Fruit fly (Drosophila melanogaster): ENCODE results near the gene CG17712.

CG17712 gene

dm6 chr2L:1733155-1733813 lies 18.6 kb downstream of the CG17712 start:
- no peak for TF ChIP-seq Mnt (GFP tag; optimal IDR thresholded peaks at IDR 0.05)
- TF ChIP-seq cic (GFP tag; optimal IDR thresholded peaks at IDR 0.05), result no peak
- TF ChIP-seq Hr96 (GFP tag; optimal IDR thresholded peaks at IDR 0.05), result no peak
- no peak for TF ChIP-seq cnc (optimal IDR thresholded peaks at IDR 0.05)
- TF ChIP-seq tj (GFP tag; optimal IDR thresholded peaks at IDR 0.05), result no peak
- no peak for TF ChIP-seq Clk (GFP tag; optimal IDR thresholded peaks at IDR 0.05)
- TF ChIP-seq CG7101 (tag; optimal IDR thresholded peaks at IDR 0.05), result no peak
- TF ChIP-seq CG1620 (GFP tag; optimal IDR thresholded peaks at IDR 0.05), result no peak

- peak; percentile 49 for TF ChIP-seq CG7101 (tag; optimal IDR thresholded peaks at IDR 0.05)
- TF ChIP-seq kay (GFP tag; ENCODE audit: borderline replicate concordance), result no peak
- no peak for TF ChIP-seq toe (GFP tag; optimal IDR thresholded peaks at IDR 0.05)
- no peak for TF ChIP-seq CG5204 (GFP tag; optimal IDR thresholded peaks at IDR 0.05)
- TF ChIP-seq CG1620 (GFP tag; optimal IDR thresholded peaks at IDR 0.05), result no peak
- TF ChIP-seq cic (GFP tag; optimal IDR thresholded peaks at IDR 0.05), result peak; percentile 18
- TF ChIP-seq CG11617 (GFP tag; optimal IDR thresholded peaks at IDR 0.05), result no peak
- no peak for TF ChIP-seq CG7045 (GFP tag; optimal IDR thresholded peaks at IDR 0.05)
- no peak for TF ChIP-seq Hr96 (GFP tag; optimal IDR thresholded peaks at IDR 0.05)
- no peak for TF ChIP-seq tj (GFP tag; optimal IDR thresholded peaks at IDR 0.05)
- TF ChIP-seq CG12768 (GFP tag; optimal IDR thresholded peaks at IDR 0.05), result no peak
- peak; percentile 17 for TF ChIP-seq pad (GFP tag; optimal IDR thresholded peaks at IDR 0.05)
- peak; percentile 80 for TF ChIP-seq Mnt (GFP tag; optimal IDR thresholded peaks at IDR 0.05)
- TF ChIP-seq bab1 (GFP tag; optimal IDR thresholded peaks at IDR 0.05), result no peak
- TF ChIP-seq CG14711 (tag; optimal IDR thresholded peaks at IDR 0.05), result peak; percentile 48
- no peak for TF ChIP-seq Clk (GFP tag; optimal IDR thresholded peaks at IDR 0.05)
- no peak for TF ChIP-seq cnc (optimal IDR thresholded peaks at IDR 0.05)
- TF ChIP-seq Crg-1 (GFP tag; optimal IDR thresholded peaks at IDR 0.05), result peak; percentile 69
- TF ChIP-seq CG33017 (tag; optimal IDR thresholded peaks at IDR 0.05), result peak; percentile 68
- no peak for TF ChIP-seq ovo (GFP tag; optimal IDR thresholded peaks at IDR 0.05)
Observed at dm6 chr2L:1732189-1732588, 19.7 kb downstream of the CG17712 start, which contains the start of the genes CG17652 and CG17646. Gene CG17652 (minus strand): TSS chr2L:1732356. Gene CG17646 (plus strand): TSS chr2L:1732524.

dm6 chr2L:1730914-1731313 lies 21.0 kb downstream of the CG17712 start:
- TF ChIP-seq CG1620 (GFP tag; optimal IDR thresholded peaks at IDR 0.05) (no peak), CG12768 (GFP tag; optimal IDR thresholded peaks at IDR 0.05) (no peak), CG33017 (tag; optimal IDR thresholded peaks at IDR 0.05) (peak; percentile 64), ovo (GFP tag; optimal IDR thresholded peaks at IDR 0.05) (no peak), toe (GFP tag; optimal IDR thresholded peaks at IDR 0.05) (no peak), cic (GFP tag; optimal IDR thresholded peaks at IDR 0.05) (peak; percentile 89), Hr96 (GFP tag; optimal IDR thresholded peaks at IDR 0.05) (no peak), CG7045 (GFP tag; optimal IDR thresholded peaks at IDR 0.05) (peak; percentile 43), Mnt (GFP tag; optimal IDR thresholded peaks at IDR 0.05) (peak; percentile 58), CG7101 (tag; optimal IDR thresholded peaks at IDR 0.05) (peak; percentile 5), tj (GFP tag; optimal IDR thresholded peaks at IDR 0.05) (no peak), CG11617 (GFP tag; optimal IDR thresholded peaks at IDR 0.05) (peak; percentile 53)

- TF ChIP-seq CG12768 (GFP tag; optimal IDR thresholded peaks at IDR 0.05), result peak; percentile 57
- peak; percentile 30 for TF ChIP-seq CG14711 (tag; optimal IDR thresholded peaks at IDR 0.05)
- peak; percentile 83 for TF ChIP-seq Crg-1 (GFP tag; optimal IDR thresholded peaks at IDR 0.05)
- TF ChIP-seq tj (GFP tag; optimal IDR thresholded peaks at IDR 0.05), result peak; percentile 35
- no peak for TF ChIP-seq kay (GFP tag; ENCODE audit: borderline replicate concordance)
- TF ChIP-seq CG7101 (tag; optimal IDR thresholded peaks at IDR 0.05), result peak; percentile 81
- TF ChIP-seq cic (GFP tag; optimal IDR thresholded peaks at IDR 0.05), result peak; percentile 52
- peak; percentile 80 for TF ChIP-seq Mnt (GFP tag; optimal IDR thresholded peaks at IDR 0.05)
- peak; percentile 77 for TF ChIP-seq bab1 (GFP tag; optimal IDR thresholded peaks at IDR 0.05)
- peak; percentile 23 for TF ChIP-seq pad (GFP tag; optimal IDR thresholded peaks at IDR 0.05)
- TF ChIP-seq CG7045 (GFP tag; optimal IDR thresholded peaks at IDR 0.05), result peak; percentile 46
- TF ChIP-seq ovo (GFP tag; optimal IDR thresholded peaks at IDR 0.05), result no peak
- TF ChIP-seq cnc (optimal IDR thresholded peaks at IDR 0.05), result no peak
- peak; percentile 74 for TF ChIP-seq CG33017 (tag; optimal IDR thresholded peaks at IDR 0.05)
- TF ChIP-seq CG5204 (GFP tag; optimal IDR thresholded peaks at IDR 0.05), result peak; percentile 77
- TF ChIP-seq CG11617 (GFP tag; optimal IDR thresholded peaks at IDR 0.05), result peak; percentile 72
- peak; percentile 59 for TF ChIP-seq Hr96 (GFP tag; optimal IDR thresholded peaks at IDR 0.05)
- TF ChIP-seq CG1620 (GFP tag; optimal IDR thresholded peaks at IDR 0.05), result peak; percentile 81
- TF ChIP-seq Clk (GFP tag; optimal IDR thresholded peaks at IDR 0.05), result peak; percentile 34
- peak; percentile 83 for TF ChIP-seq toe (GFP tag; optimal IDR thresholded peaks at IDR 0.05)
Observed at dm6 chr2L:1729607-1730011, 22.3 kb downstream of the CG17712 start, which contains the start of the genes Eno and CG31937. Gene Eno (minus strand): TSS chr2L:1729636. Gene CG31937 (plus strand): TSS chr2L:1729887.

- no peak for TF ChIP-seq Crg-1 (GFP tag; optimal IDR thresholded peaks at IDR 0.05)
- TF ChIP-seq CG1620 (GFP tag; optimal IDR thresholded peaks at IDR 0.05), result no peak
- peak; percentile 0 for TF ChIP-seq pad (GFP tag; optimal IDR thresholded peaks at IDR 0.05)
- no peak for TF ChIP-seq tj (GFP tag; optimal IDR thresholded peaks at IDR 0.05)
- TF ChIP-seq ovo (GFP tag; optimal IDR thresholded peaks at IDR 0.05), result no peak
- peak; percentile 25 for TF ChIP-seq kay (GFP tag; ENCODE audit: borderline replicate concordance)
- TF ChIP-seq Mnt (GFP tag; optimal IDR thresholded peaks at IDR 0.05), result peak; percentile 47
- no peak for TF ChIP-seq CG7045 (GFP tag; optimal IDR thresholded peaks at IDR 0.05)
- no peak for TF ChIP-seq CG5204 (GFP tag; optimal IDR thresholded peaks at IDR 0.05)
- TF ChIP-seq CG12768 (GFP tag; optimal IDR thresholded peaks at IDR 0.05), result no peak
- no peak for TF ChIP-seq bab1 (GFP tag; optimal IDR thresholded peaks at IDR 0.05)
- TF ChIP-seq CG14711 (tag; optimal IDR thresholded peaks at IDR 0.05), result peak; percentile 0
- TF ChIP-seq toe (GFP tag; optimal IDR thresholded peaks at IDR 0.05), result no peak
- TF ChIP-seq CG33017 (tag; optimal IDR thresholded peaks at IDR 0.05), result peak; percentile 47
Observed at dm6 chr2L:1728620-1728944, 23.3 kb downstream of the CG17712 start, which contains the start of gene Rrp40. Gene Rrp40 (plus strand): TSS chr2L:1728732.

Data from whole organism, adult.